Worm (Caenorhabditis elegans) whole organism, young adult: Measurements from ENCODE around the gene col-83.

ENCODE experiments used
- K11D2.4 ChIP-seq: fragments of 200-800 bp; sonication (Bioruptor generic); IDR thresholded peaks from 2 replicates; pipeline ENCODE4 v1.3.6; 2022; ENCODE audit warnings: missing genetic modification reagents, missing genetic modification characterization, missing compliant biosample characterization
- ztf-22 ChIP-seq: fragments of 200-800 bp; sonication (Bioruptor generic); optimal IDR thresholded peaks from 2 replicates; lab custom pipeline; 2018; ENCODE audit warnings: mild to moderate bottlenecking, missing genetic modification characterization, moderate library complexity, missing compliant biosample characterization

DNA sequence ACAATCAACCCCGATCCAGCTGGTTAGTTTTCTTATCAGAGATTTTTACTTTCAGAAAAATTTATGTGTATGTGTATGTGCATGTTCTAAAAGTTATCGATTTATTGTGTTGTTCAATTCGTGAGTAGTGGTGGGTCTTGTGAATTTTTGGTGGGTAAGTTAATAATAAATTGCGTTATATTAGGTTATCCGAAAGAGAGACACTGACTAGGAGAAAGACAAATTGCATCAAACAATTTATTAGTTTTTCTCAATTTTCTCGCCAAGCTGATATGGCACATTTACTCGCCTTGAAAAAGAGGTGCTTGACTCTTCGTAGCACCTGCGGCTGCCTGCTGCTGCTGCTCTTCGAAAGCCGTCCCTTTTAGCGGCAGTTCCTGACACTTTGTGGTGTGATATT, 46.7 kb downstream of the col-83 start:
- TF ChIP-seq ztf-22 (GFP tag; lab: Kevin White, UChicago) (no peak), K11D2.4 (no peak)
